Fruit fly (Drosophila melanogaster) S2 (cell line): Measurements from ENCODE around the gene CG4995.

Source experiments
- CG8478 ChIP-seq: fragments of >200 bp; optimal IDR thresholded peaks from 2 replicates; lab custom pipeline; 2018
- CTCF ChIP-seq, 2 experiments: fragments of >200 bp; optimal IDR thresholded peaks; 2 replicates each; lab custom pipeline; 2018

dm6 chr2L:10278658-10279057, 43.6 kb upstream of the CG4995 start, which contains the start of gene Utx:
- TF ChIP-seq CG8478 (lab: Kevin White, UChicago) (no peak), CTCF (optimal IDR thresholded peaks at IDR 0.05; lab: Kevin White, UChicago) (peak in 1 of 2 experiments; percentile 21)
